Worm (Caenorhabditis elegans) whole organism, L2 larva: ENCODE measurements around the gene him-10.

Source experiments
- ama-1 ChIP-seq: fragments of 150-350 bp; optimal IDR thresholded peaks from 2 replicates; lab custom pipeline; 2018; ENCODE audit warnings: inconsistent platforms
- elt-3 ChIP-seq: sonication (generic microtip); optimal IDR thresholded peaks from 2 replicates; lab custom pipeline; 2017; ENCODE audit warnings: missing biosample characterization, missing genetic modification characterization
- lin-39 ChIP-seq: fragments of 150-350 bp; optimal IDR thresholded peaks from 2 replicates; lab custom pipeline; 2014; ENCODE audit warnings: missing biosample characterization, missing genetic modification reagents, missing genetic modification characterization
- nhr-10 ChIP-seq: sonication (generic microtip); optimal IDR thresholded peaks from 2 replicates; lab custom pipeline; 2017; ENCODE audit warnings: missing biosample characterization, missing genetic modification characterization
- nhr-23 ChIP-seq: fragments of 150-350 bp; optimal IDR thresholded peaks from 2 replicates; lab custom pipeline; 2014; ENCODE audit warnings: missing biosample characterization, missing genetic modification reagents, missing genetic modification characterization
- nhr-77 ChIP-seq: fragments of 150-350 bp; optimal IDR thresholded peaks from 2 replicates; lab custom pipeline; 2014; ENCODE audit warnings: missing biosample characterization, missing genetic modification characterization
- unc-39 ChIP-seq: fragments of 150-350 bp; optimal IDR thresholded peaks from 2 replicates; lab custom pipeline; 2014; ENCODE audit warnings: missing biosample characterization, missing genetic modification characterization
- unc-62 ChIP-seq: fragments of 150-350 bp; optimal IDR thresholded peaks from 2 replicates; lab custom pipeline; 2014; ENCODE audit warnings: missing biosample characterization, missing genetic modification reagents, missing genetic modification characterization
- zag-1 ChIP-seq: fragments of 150-350 bp; optimal IDR thresholded peaks from 2 replicates; lab custom pipeline; 2014; ENCODE audit warnings: missing biosample characterization, missing genetic modification characterization

- TF ChIP-seq unc-39 (no peak), lin-39 (tag; lab: Kevin White, UChicago) (no peak), nhr-23 (tag; lab: Kevin White, UChicago) (no peak), elt-3 (no peak), nhr-10 (tag; lab: Kevin White, UChicago) (no peak), zag-1 (tag; lab: Kevin White, UChicago) (no peak), nhr-77 (tag; lab: Kevin White, UChicago) (no peak), unc-62 (GFP tag; lab: Kevin White, UChicago) (no peak), ama-1 (lab: Kevin White, UChicago) (no peak)
Observed at ce11 chrIII:5834663-5835062, 31.6 kb downstream of the him-10 start.
